Worm (Caenorhabditis elegans) whole organism, L1 larva: ENCODE results near the gene B0244.6.

Experiments used
- alr-1 ChIP-seq: fragments of 200-800 bp; sonication (Bioruptor generic); optimal IDR thresholded peaks from 2 replicates; lab custom pipeline; 2018; ENCODE audit warnings: borderline replicate concordance, mild to moderate bottlenecking, missing genetic modification characterization, missing compliant biosample characterization
- aly-2 ChIP-seq: fragments of 150-350 bp; optimal IDR thresholded peaks from 2 replicates; lab custom pipeline; 2014; ENCODE audit warnings: missing biosample characterization, missing genetic modification characterization
- blmp-1 ChIP-seq: fragments of 150-350 bp; optimal IDR thresholded peaks from 2 replicates; lab custom pipeline; 2014; ENCODE audit warnings: missing biosample characterization, missing genetic modification characterization
- ceh-63 ChIP-seq: fragments of 200-800 bp; sonication (Bioruptor generic); optimal IDR thresholded peaks from 2 replicates; lab custom pipeline; 2018; ENCODE audit warnings: mild to moderate bottlenecking, missing genetic modification characterization, missing compliant biosample characterization
- ceh-8 ChIP-seq: fragments of 200-800 bp; sonication (Bioruptor generic); optimal IDR thresholded peaks from 2 replicates; lab custom pipeline; 2018; ENCODE audit warnings: mild to moderate bottlenecking, missing genetic modification characterization, moderate library complexity, missing compliant biosample characterization
- ceh-82 ChIP-seq, 3 experiments: fragments of 150-350 bp in 1 of 3; sonication (generic microtip) in 2 of 3; optimal IDR thresholded peaks; 2 replicates each; lab custom pipeline; 2014 to 2017; ENCODE audit warnings: missing biosample characterization in 3 of 3, missing genetic modification characterization in 3 of 3
- dsc-1 ChIP-seq: sonication (generic microtip); optimal IDR thresholded peaks from 2 replicates; lab custom pipeline; 2016; ENCODE audit warnings: mild to moderate bottlenecking, missing genetic modification characterization, missing compliant biosample characterization
- efl-1 ChIP-seq, 4 experiments: fragments of 150-350 bp; optimal IDR thresholded peaks in 3 of 4; peaks in 1 of 4; 1 replicate in 1 of 4; 2 replicates in 3 of 4; lab custom pipeline; 2014; ENCODE audit warnings: missing biosample characterization in 2 of 4, missing genetic modification characterization in 2 of 4, missing genetic modification reagents in 2 of 4
- efl-3 ChIP-seq: fragments of 200-800 bp; sonication (Bioruptor generic); optimal IDR thresholded peaks from 2 replicates; lab custom pipeline; 2018; ENCODE audit warnings: mild to moderate bottlenecking, missing genetic modification characterization, missing compliant biosample characterization
- egl-27 ChIP-seq, 2 experiments: fragments of 150-350 bp in 1 of 2; sonication (generic microtip); optimal IDR thresholded peaks; 3 replicates each; lab custom pipeline; 2017 to 2018; ENCODE audit warnings: missing biosample characterization in 2 of 2, missing genetic modification characterization in 2 of 2, missing genetic modification reagents in 2 of 2
- elt-2 ChIP-seq: sonication (generic microtip); optimal IDR thresholded peaks from 2 replicates; lab custom pipeline; 2016; ENCODE audit warnings: missing genetic modification characterization, mild to moderate bottlenecking, inconsistent platforms, missing compliant biosample characterization, missing genetic modification reagents
- elt-3 ChIP-seq, 6 experiments: fragments of 150-350 bp in 1 of 6; sonication (generic microtip); optimal IDR thresholded peaks; 2 replicates each; lab custom pipeline; 2017 to 2018; ENCODE audit warnings: missing biosample characterization in 6 of 6, missing genetic modification characterization in 6 of 6, inconsistent platforms in 1 of 6
- ets-5 ChIP-seq: fragments of 200-800 bp; sonication (Bioruptor generic); IDR thresholded peaks from 2 replicates; pipeline ENCODE4 v1.3.6; 2022; ENCODE audit warnings: missing genetic modification characterization, missing compliant biosample characterization
- fos-1 ChIP-seq: fragments of 150-350 bp; optimal IDR thresholded peaks from 2 replicates; lab custom pipeline; 2014; ENCODE audit warnings: missing biosample characterization, missing genetic modification characterization
- hlh-17 ChIP-seq: fragments of 200-800 bp; sonication (Bioruptor generic); optimal IDR thresholded peaks from 2 replicates; lab custom pipeline; 2018; ENCODE audit warnings: missing genetic modification characterization, mild to moderate bottlenecking, missing compliant biosample characterization, moderate library complexity, borderline replicate concordance
- isw-1 ChIP-seq: fragments of 200-800 bp; sonication (Bioruptor generic); IDR thresholded peaks from 2 replicates; pipeline ENCODE4 v1.3.6; 2022; ENCODE audit warnings: missing genetic modification characterization, missing compliant biosample characterization
- jun-1 ChIP-seq: fragments of 150-350 bp; optimal IDR thresholded peaks from 2 replicates; lab custom pipeline; 2014; ENCODE audit warnings: missing biosample characterization, missing genetic modification reagents, missing genetic modification characterization
- lin-14 ChIP-seq: fragments of 200-800 bp; sonication (Bioruptor generic); optimal IDR thresholded peaks from 2 replicates; lab custom pipeline; 2018; ENCODE audit warnings: mild to moderate bottlenecking, missing genetic modification characterization, moderate library complexity, missing compliant biosample characterization
- lir-3 ChIP-seq: sonication (generic microtip); optimal IDR thresholded peaks from 2 replicates; lab custom pipeline; 2016; ENCODE audit warnings: mild to moderate bottlenecking, missing genetic modification characterization, moderate library complexity, missing compliant biosample characterization; ENCODE audit not compliant: poor library complexity
- lsy-2 ChIP-seq, 2 experiments: fragments of 150-350 bp; optimal IDR thresholded peaks; 2 replicates each; lab custom pipeline; 2014; ENCODE audit warnings: missing biosample characterization in 2 of 2, missing genetic modification characterization in 2 of 2
- mab-9 ChIP-seq: fragments of 200-800 bp; sonication (Bioruptor generic); IDR thresholded peaks from 2 replicates; pipeline ENCODE4 v1.3.6; 2022; ENCODE audit warnings: missing genetic modification reagents, missing genetic modification characterization, missing compliant biosample characterization
- mdl-1 ChIP-seq, 2 experiments: fragments of 150-350 bp; optimal IDR thresholded peaks; 2 replicates each; lab custom pipeline; 2014 to 2017; ENCODE audit warnings: missing biosample characterization in 2 of 2, missing genetic modification characterization in 2 of 2, inconsistent platforms in 1 of 2
- mef-2 ChIP-seq: fragments of 150-350 bp; optimal IDR thresholded peaks from 2 replicates; lab custom pipeline; 2014; ENCODE audit warnings: missing biosample characterization, missing genetic modification characterization
- nhr-237 ChIP-seq: fragments of 150-350 bp; optimal IDR thresholded peaks from 2 replicates; lab custom pipeline; 2014; ENCODE audit warnings: missing biosample characterization, missing genetic modification characterization
- nhr-28 ChIP-seq: fragments of 150-350 bp; optimal IDR thresholded peaks from 2 replicates; lab custom pipeline; 2014; ENCODE audit warnings: missing biosample characterization, missing genetic modification characterization
- nhr-71 ChIP-seq: sonication (generic microtip); optimal IDR thresholded peaks from 2 replicates; lab custom pipeline; 2016; ENCODE audit warnings: mild to moderate bottlenecking, missing genetic modification characterization, moderate library complexity, missing compliant biosample characterization
- nhr-84 ChIP-seq: sonication (generic microtip); optimal IDR thresholded peaks from 2 replicates; lab custom pipeline; 2017; ENCODE audit warnings: missing biosample characterization, missing genetic modification characterization
- nhr-85 ChIP-seq: sonication (generic microtip); peaks from one replicate; lab custom pipeline; 2016; ENCODE audit warnings: missing genetic modification characterization, inconsistent platforms, missing compliant biosample characterization
- pag-3 ChIP-seq: sonication (generic microtip); optimal IDR thresholded peaks from 2 replicates; lab custom pipeline; 2017; ENCODE audit warnings: missing genetic modification characterization, mild to moderate bottlenecking, missing compliant biosample characterization, antibody characterized with exemption, borderline replicate concordance; ENCODE audit not compliant: insufficient read depth
- sox-4 ChIP-seq: sonication (generic microtip); optimal IDR thresholded peaks from 2 replicates; lab custom pipeline; 2016; ENCODE audit warnings: missing genetic modification characterization, missing compliant biosample characterization
- sptf-1 ChIP-seq: fragments of 150-350 bp; optimal IDR thresholded peaks from 2 replicates; lab custom pipeline; 2014; ENCODE audit warnings: missing biosample characterization, missing genetic modification characterization
- swsn-7 ChIP-seq: sonication (generic microtip); optimal IDR thresholded peaks from 2 replicates; lab custom pipeline; 2016; ENCODE audit warnings: missing genetic modification characterization, missing compliant biosample characterization
- tbx-2 ChIP-seq: sonication (generic microtip); optimal IDR thresholded peaks from 2 replicates; lab custom pipeline; 2016; ENCODE audit warnings: missing genetic modification characterization, missing compliant biosample characterization
- tlp-1 ChIP-seq: fragments of 150-350 bp; optimal IDR thresholded peaks from 2 replicates; lab custom pipeline; 2014; ENCODE audit warnings: missing biosample characterization, missing genetic modification characterization
- unc-130 ChIP-seq: fragments of 150-350 bp; optimal IDR thresholded peaks from 2 replicates; lab custom pipeline; 2017; ENCODE audit warnings: missing biosample characterization, missing genetic modification characterization, inconsistent platforms
- unc-30 ChIP-seq: sonication (generic microtip); optimal IDR thresholded peaks from 2 replicates; lab custom pipeline; 2017; ENCODE audit warnings: missing biosample characterization, missing genetic modification characterization
- unc-62 ChIP-seq: fragments of 150-350 bp; optimal IDR thresholded peaks from 2 replicates; lab custom pipeline; 2014; ENCODE audit warnings: missing biosample characterization, missing genetic modification reagents, missing genetic modification characterization
- unc-86 ChIP-seq: sonication (generic microtip); optimal IDR thresholded peaks from 2 replicates; lab custom pipeline; 2016; ENCODE audit warnings: missing genetic modification characterization, missing compliant biosample characterization
- xbp-1 ChIP-seq: sonication (generic microtip); optimal IDR thresholded peaks from 2 replicates; lab custom pipeline; 2016; ENCODE audit warnings: missing genetic modification characterization, missing compliant biosample characterization
- zag-1 ChIP-seq: fragments of 150-350 bp; optimal IDR thresholded peaks from 2 replicates; lab custom pipeline; 2014; ENCODE audit warnings: missing biosample characterization, missing genetic modification characterization

B0244.6 gene

ce11 chrIII:5692690-5693089 is 45.1 kb upstream of the B0244.6 start, which contains the start of the genes abi-1 and arle-14 (continued):
- TF ChIP-seq elt-2 (tag; lab: Kevin White, UChicago) (no peak), aly-2 (tag; lab: Kevin White, UChicago) (no peak), nhr-71 (peak; percentile 42), swsn-7 (tag; lab: Kevin White, UChicago) (peak; percentile 29), efl-1 (optimal IDR thresholded peaks at IDR 0.05; lab: Kevin White, UChicago) (peak; percentile 8 to 32), efl-1 (GFP tag; optimal IDR thresholded peaks at IDR 0.05 in 1 of 2; lab: Kevin White, UChicago) (peak; percentile 3 to 83), elt-3 (tag; optimal IDR thresholded peaks at IDR 0.05; lab: Kevin White, UChicago) (no peak), lir-3 (tag; lab: Kevin White, UChicago) (no peak), nhr-28 (tag; lab: Kevin White, UChicago) (no peak), dsc-1 (tag; lab: Kevin White, UChicago) (peak; percentile 50), xbp-1 (peak; percentile 30), mdl-1 (tag; optimal IDR thresholded peaks at IDR 0.05; lab: Kevin White, UChicago) (no peak), ceh-8 (GFP tag; lab: Kevin White, UChicago) (no peak), blmp-1 (no peak), efl-3 (GFP tag; lab: Kevin White, UChicago) (no peak), lsy-2 (tag; optimal IDR thresholded peaks at IDR 0.05; lab: Kevin White, UChicago) (peak; percentile 3 to 30), mab-9 (no peak), ets-5 (GFP tag; lab: Robert Waterston, UW) (no peak), hlh-17 (GFP tag; lab: Kevin White, UChicago) (no peak), nhr-85 (tag; lab: Kevin White, UChicago) (peak; percentile 37), pag-3 (no peak), egl-27 (tag; optimal IDR thresholded peaks at IDR 0.05; lab: Kevin White, UChicago) (no peak), ceh-82 (tag; optimal IDR thresholded peaks at IDR 0.05; lab: Kevin White, UChicago) (no peak), isw-1 (GFP tag; lab: Robert Waterston, UW) (no peak), lin-14 (GFP tag; lab: Kevin White, UChicago) (no peak), jun-1 (tag; lab: Kevin White, UChicago) (no peak), nhr-237 (tag; lab: Kevin White, UChicago) (no peak), nhr-84 (no peak), alr-1 (tag; lab: Kevin White, UChicago) (no peak)

- TF ChIP-seq ceh-63, result no peak
- TF ChIP-seq unc-62 (GFP tag; lab: Kevin White, UChicago), result no peak
- TF ChIP-seq nhr-28 (tag; lab: Kevin White, UChicago), result no peak
- no peak for TF ChIP-seq tbx-2 (tag; lab: Kevin White, UChicago)
- TF ChIP-seq fos-1 (tag; lab: Kevin White, UChicago), result no peak
- no peak for TF ChIP-seq unc-30 (tag; lab: Kevin White, UChicago)
- TF ChIP-seq unc-86 (tag; lab: Kevin White, UChicago), result no peak
- TF ChIP-seq lir-3 (tag; lab: Kevin White, UChicago), result no peak
- TF ChIP-seq mdl-1 (tag; optimal IDR thresholded peaks at IDR 0.05; lab: Kevin White, UChicago), result no peak
- no peak for TF ChIP-seq sptf-1 (tag; lab: Kevin White, UChicago)
- TF ChIP-seq sox-4 (tag; lab: Kevin White, UChicago), result no peak
- no peak for TF ChIP-seq lin-14 (GFP tag; lab: Kevin White, UChicago)
- TF ChIP-seq unc-130 (tag; lab: Kevin White, UChicago), result no peak
- TF ChIP-seq mef-2 (tag; lab: Kevin White, UChicago), result no peak
- TF ChIP-seq nhr-237 (tag; lab: Kevin White, UChicago), result no peak
- TF ChIP-seq jun-1 (tag; lab: Kevin White, UChicago), result no peak
- TF ChIP-seq zag-1 (tag; lab: Kevin White, UChicago), result no peak
- no peak for TF ChIP-seq mab-9
- no peak for TF ChIP-seq tlp-1 (tag; lab: Kevin White, UChicago)
Observed at ce11 chrIII:5693736-5694135, 44.1 kb upstream of the B0244.6 start, which contains the start of gene B0336.13. B0336.13 (plus strand) TSS chrIII:5694036.
